Worm (Caenorhabditis elegans) whole organism, young adult: ENCODE results near the gene mat-2.
A peak's percentile ranks its signal among the peaks of the same experiment; 100 is the strongest.

ENCODE experiments used
- B0336.3 ChIP-seq: fragments of 200-800 bp; sonication (Bioruptor generic); IDR thresholded peaks from 2 replicates; pipeline ENCODE4 v1.3.6; 2022; ENCODE audit warnings: missing genetic modification characterization, missing compliant biosample characterization
- C17E4.6 ChIP-seq: fragments of 200-800 bp; sonication (Bioruptor generic); IDR thresholded peaks from 2 replicates; pipeline ENCODE4 v1.3.6; 2022; ENCODE audit warnings: missing genetic modification reagents, missing genetic modification characterization, missing compliant biosample characterization
- D2030.7 ChIP-seq: fragments of 200-800 bp; sonication (Bioruptor generic); IDR thresholded peaks from 2 replicates; pipeline ENCODE4 v1.3.6; 2022; ENCODE audit warnings: missing genetic modification reagents, missing genetic modification characterization, missing compliant biosample characterization
- F10E7.11 ChIP-seq: sonication (generic microtip); optimal IDR thresholded peaks from 2 replicates; lab custom pipeline; 2017; ENCODE audit warnings: mild to moderate bottlenecking, missing genetic modification characterization, moderate library complexity, missing compliant biosample characterization
- F49E8.2 ChIP-seq: sonication (generic microtip); optimal IDR thresholded peaks from 3 replicates; lab custom pipeline; 2017; ENCODE audit warnings: missing genetic modification characterization, mild to moderate bottlenecking, missing compliant biosample characterization, antibody characterized with exemption, moderate library complexity; ENCODE audit not compliant: insufficient read depth
- F55B11.4 ChIP-seq: sonication (generic microtip); optimal IDR thresholded peaks from 2 replicates; lab custom pipeline; 2016; ENCODE audit warnings: missing compliant biosample characterization, missing genetic modification characterization, borderline replicate concordance; ENCODE audit not compliant: insufficient read depth
- T07F8.4 ChIP-seq: sonication (generic microtip); optimal IDR thresholded peaks from 2 replicates; lab custom pipeline; 2016; ENCODE audit warnings: mild to moderate bottlenecking, missing genetic modification characterization, moderate library complexity, missing compliant biosample characterization
- Y95B8A.8 ChIP-seq: fragments of 200-800 bp; sonication (Bioruptor generic); IDR thresholded peaks from 2 replicates; pipeline ENCODE4 v1.3.6; 2022; ENCODE audit warnings: missing genetic modification reagents, missing genetic modification characterization, missing compliant biosample characterization
- akir-1 ChIP-seq: fragments of 200-800 bp; sonication (Bioruptor generic); optimal IDR thresholded peaks from 2 replicates; lab custom pipeline; 2018; ENCODE audit warnings: mild to moderate bottlenecking, missing genetic modification characterization, moderate library complexity, missing compliant biosample characterization
- attf-5 ChIP-seq: fragments of 200-800 bp; sonication (Bioruptor generic); optimal IDR thresholded peaks from 2 replicates; lab custom pipeline; 2018; ENCODE audit warnings: mild to moderate bottlenecking, missing genetic modification characterization, missing compliant biosample characterization
- attf-6 ChIP-seq: fragments of 200-800 bp; sonication (Bioruptor generic); IDR thresholded peaks from 2 replicates; pipeline ENCODE4 v1.3.6; 2022; ENCODE audit warnings: missing genetic modification reagents, missing genetic modification characterization, missing compliant biosample characterization
- ccch-3 ChIP-seq: fragments of 200-800 bp; sonication (Bioruptor generic); optimal IDR thresholded peaks from 2 replicates; lab custom pipeline; 2018; ENCODE audit warnings: mild to moderate bottlenecking, missing genetic modification characterization, missing compliant biosample characterization
- cebp-1 ChIP-seq, 2 experiments: fragments of 200-800 bp in 1 of 2; sonication (Bioruptor generic) in 1 of 2; sonication (generic microtip) in 1 of 2; IDR thresholded peaks in 1 of 2; optimal IDR thresholded peaks in 1 of 2; 2 replicates each; pipeline versions ENCODE4 v1.3.6 to Lab custom; 2017 to 2022; ENCODE audit warnings: missing compliant biosample characterization in 2 of 2, missing genetic modification characterization in 2 of 2, mild to moderate bottlenecking in 1 of 2, missing genetic modification reagents in 1 of 2, moderate library complexity in 1 of 2
- ceh-58 ChIP-seq: fragments of 200-800 bp; sonication (Bioruptor generic); IDR thresholded peaks from 2 replicates; pipeline ENCODE4 v1.3.6; 2022; ENCODE audit warnings: missing genetic modification characterization, missing compliant biosample characterization
- chd-7 ChIP-seq: sonication (generic microtip); optimal IDR thresholded peaks from 2 replicates; lab custom pipeline; 2016; ENCODE audit warnings: mild to moderate bottlenecking, missing genetic modification characterization, moderate library complexity, missing compliant biosample characterization
- fkh-3 ChIP-seq: sonication (generic microtip); optimal IDR thresholded peaks from 2 replicates; lab custom pipeline; 2016; ENCODE audit warnings: mild to moderate bottlenecking, missing genetic modification characterization, missing compliant biosample characterization
- hlh-12 ChIP-seq: sonication (generic microtip); optimal IDR thresholded peaks from 2 replicates; lab custom pipeline; 2016; ENCODE audit warnings: missing genetic modification characterization, missing compliant biosample characterization
- let-526 ChIP-seq: fragments of 200-800 bp; sonication (Bioruptor generic); IDR thresholded peaks from 2 replicates; pipeline ENCODE4 v1.3.6; 2022; ENCODE audit warnings: missing genetic modification reagents, missing genetic modification characterization, missing compliant biosample characterization
- let-607 ChIP-seq, 2 experiments: fragments of 200-800 bp in 1 of 2; sonication (Bioruptor generic) in 1 of 2; sonication (generic microtip) in 1 of 2; optimal IDR thresholded peaks; 2 replicates each; lab custom pipeline; 2016 to 2018; ENCODE audit warnings: mild to moderate bottlenecking in 2 of 2, missing compliant biosample characterization in 2 of 2, missing genetic modification characterization in 2 of 2, moderate library complexity in 2 of 2, missing genotype in 1 of 2
- lin-26 ChIP-seq: fragments of 200-800 bp; sonication (Bioruptor generic); IDR thresholded peaks from 2 replicates; pipeline ENCODE4 v1.3.6; 2022; ENCODE audit warnings: missing genetic modification reagents, missing genetic modification characterization, missing compliant biosample characterization
- lin-35 ChIP-seq, 3 experiments: fragments of 150-350 bp in 2 of 3; sonication (generic microtip) in 1 of 3; optimal IDR thresholded peaks; 2 replicates each; lab custom pipeline; 2014 to 2018; ENCODE audit warnings: missing biosample characterization in 3 of 3, missing genetic modification characterization in 3 of 3, missing genetic modification reagents in 3 of 3
- lin-40 ChIP-seq: sonication (generic microtip); optimal IDR thresholded peaks from 2 replicates; lab custom pipeline; 2016; ENCODE audit warnings: missing genetic modification characterization, mild to moderate bottlenecking, missing compliant biosample characterization, missing genotype, missing genetic modification reagents
- lir-1 ChIP-seq: fragments of 200-800 bp; sonication (Bioruptor generic); conservative IDR thresholded peaks from 2 replicates; pipeline ENCODE4 v1.3.6; 2022; ENCODE audit warnings: missing genetic modification reagents, missing genetic modification characterization, missing compliant biosample characterization
- lsl-1 ChIP-seq: fragments of 200-800 bp; sonication (Bioruptor generic); optimal IDR thresholded peaks from 2 replicates; lab custom pipeline; 2018; ENCODE audit warnings: mild to moderate bottlenecking, missing genetic modification characterization, moderate library complexity, missing compliant biosample characterization
- madf-6 ChIP-seq: fragments of 200-800 bp; sonication (Bioruptor generic); IDR thresholded peaks from 2 replicates; pipeline ENCODE4 v1.3.6; 2022; ENCODE audit warnings: missing genetic modification reagents, missing genetic modification characterization, missing compliant biosample characterization
- madf-8 ChIP-seq: fragments of 200-800 bp; sonication (Bioruptor generic); conservative IDR thresholded peaks from 2 replicates; pipeline ENCODE4 v1.3.6; 2022; ENCODE audit warnings: missing genetic modification reagents, missing genetic modification characterization, missing compliant biosample characterization
- mes-4 ChIP-seq: sonication (generic microtip); optimal IDR thresholded peaks from 2 replicates; lab custom pipeline; 2016; ENCODE audit warnings: missing genotype, missing genetic modification characterization, missing compliant biosample characterization
- mxl-1 ChIP-seq: sonication (generic microtip); optimal IDR thresholded peaks from 2 replicates; lab custom pipeline; 2016; ENCODE audit warnings: missing genetic modification characterization, missing compliant biosample characterization
- nfya-1 ChIP-seq: sonication (generic microtip); optimal IDR thresholded peaks from 2 replicates; lab custom pipeline; 2017; ENCODE audit warnings: antibody characterized with exemption, missing compliant biosample characterization, missing genetic modification characterization, borderline replicate concordance; ENCODE audit not compliant: insufficient read depth
- nfyb-1 ChIP-seq: fragments of 200-800 bp; sonication (Bioruptor generic); IDR thresholded peaks from 2 replicates; pipeline ENCODE4 v1.3.6; 2022; ENCODE audit warnings: missing genetic modification reagents, missing genetic modification characterization, missing compliant biosample characterization
- nhr-27 ChIP-seq: fragments of 200-800 bp; sonication (Bioruptor generic); optimal IDR thresholded peaks from 2 replicates; lab custom pipeline; 2018; ENCODE audit warnings: mild to moderate bottlenecking, missing genetic modification characterization, moderate library complexity, missing compliant biosample characterization
- nhr-80 ChIP-seq: sonication (generic microtip); optimal IDR thresholded peaks from 2 replicates; lab custom pipeline; 2016; ENCODE audit warnings: missing genetic modification characterization, missing compliant biosample characterization
- pbrm-1 ChIP-seq: fragments of 200-800 bp; sonication (Bioruptor generic); IDR thresholded peaks from 2 replicates; pipeline ENCODE4 v1.3.6; 2022; ENCODE audit warnings: missing genetic modification reagents, missing genetic modification characterization, missing compliant biosample characterization
- rcor-1 ChIP-seq: fragments of 200-800 bp; sonication (Bioruptor generic); IDR thresholded peaks from 2 replicates; pipeline ENCODE4 v1.3.6; 2022; ENCODE audit warnings: missing genetic modification reagents, missing genetic modification characterization, missing compliant biosample characterization
- rec-8 ChIP-seq, 2 experiments: sonication (generic microtip); optimal IDR thresholded peaks; 2 replicates each; lab custom pipeline; 2016; ENCODE audit warnings: mild to moderate bottlenecking in 2 of 2, missing genetic modification characterization in 2 of 2, missing genetic modification reagents in 2 of 2, missing genotype in 2 of 2, missing biosample characterization in 1 of 2, missing compliant biosample characterization in 1 of 2, moderate library complexity in 1 of 2
- repo-1 ChIP-seq: sonication (generic microtip); optimal IDR thresholded peaks from 2 replicates; lab custom pipeline; 2017; ENCODE audit warnings: mild to moderate bottlenecking, missing genetic modification characterization, missing compliant biosample characterization
- sdz-38 ChIP-seq: sonication (generic microtip); optimal IDR thresholded peaks from 2 replicates; lab custom pipeline; 2016; ENCODE audit warnings: missing genotype, missing genetic modification characterization, missing compliant biosample characterization
- snpc-1.1 ChIP-seq: sonication (generic microtip); optimal IDR thresholded peaks from 2 replicates; lab custom pipeline; 2017; ENCODE audit warnings: missing genetic modification characterization, mild to moderate bottlenecking, missing compliant biosample characterization, antibody characterized with exemption, moderate library complexity, missing genotype, missing genetic modification reagents; ENCODE audit not compliant: insufficient read depth
- snpc-1.3 ChIP-seq: sonication (generic microtip); optimal IDR thresholded peaks from 2 replicates; lab custom pipeline; 2017; ENCODE audit warnings: missing genetic modification characterization, mild to moderate bottlenecking, missing compliant biosample characterization, antibody characterized with exemption, moderate library complexity, missing genotype, missing genetic modification reagents; ENCODE audit not compliant: insufficient read depth
- tbp1 ChIP-seq: fragments of 200-800 bp; sonication (Bioruptor generic); optimal IDR thresholded peaks from 2 replicates; lab custom pipeline; 2018; ENCODE audit warnings: mild to moderate bottlenecking, missing genetic modification characterization, missing compliant biosample characterization
- unc-62 ChIP-seq: fragments of 150-350 bp; optimal IDR thresholded peaks from 2 replicates; lab custom pipeline; 2014; ENCODE audit warnings: missing biosample characterization, missing genetic modification reagents, missing genetic modification characterization
- xnd-1 ChIP-seq: sonication (generic microtip); optimal IDR thresholded peaks from 2 replicates; lab custom pipeline; 2016; ENCODE audit warnings: missing genotype, missing genetic modification reagents, missing genetic modification characterization, missing compliant biosample characterization
- ztf-18 ChIP-seq: sonication (generic microtip); optimal IDR thresholded peaks from 2 replicates; lab custom pipeline; 2016; ENCODE audit warnings: missing genotype, mild to moderate bottlenecking, missing genetic modification characterization, missing compliant biosample characterization
- ztf-25 ChIP-seq: fragments of 200-800 bp; sonication (Bioruptor generic); IDR thresholded peaks from 2 replicates; pipeline ENCODE4 v1.3.6; 2022; ENCODE audit warnings: missing genetic modification reagents, missing genetic modification characterization, missing compliant biosample characterization
- ztf-28 ChIP-seq: fragments of 200-800 bp; sonication (Bioruptor generic); IDR thresholded peaks from 2 replicates; pipeline ENCODE4 v1.3.6; 2022; ENCODE audit warnings: missing genetic modification reagents, missing genetic modification characterization, missing compliant biosample characterization
- ztf-6 ChIP-seq: fragments of 200-800 bp; sonication (Bioruptor generic); IDR thresholded peaks from 2 replicates; pipeline ENCODE4 v1.3.6; 2022; ENCODE audit warnings: missing genetic modification reagents, missing genetic modification characterization, missing compliant biosample characterization

mat-2 gene

ce11 chrII:11157660-11158059, 45.1 kb downstream of the mat-2 start (continued):
- TF ChIP-seq snpc-1.1 (tag; lab: Kevin White, UChicago), result peak; percentile 19
- TF ChIP-seq let-526, result 0 out of 2 replicates have a peak, but pooled peaks have one; percentile 11
- TF ChIP-seq F10E7.11 (tag; lab: Kevin White, UChicago), result no peak
- 0 out of 2 replicates have a peak, but pooled peaks have one; percentile 51 for TF ChIP-seq ztf-28
- no peak for TF ChIP-seq cebp-1 (GFP tag; IDR thresholded peaks at IDR 0.05; lab: Robert Waterston, UW)
- TF ChIP-seq cebp-1 (tag; optimal IDR thresholded peaks at IDR 0.05; lab: Kevin White, UChicago), result peak; percentile 64
- TF ChIP-seq lsl-1 (GFP tag; lab: Kevin White, UChicago), result peak; percentile 47
- no peak for TF ChIP-seq sdz-38
- TF ChIP-seq ceh-58 (GFP tag; lab: Robert Waterston, UW), result no peak
- peak; percentile 3 for TF ChIP-seq fkh-3 (tag; lab: Kevin White, UChicago)
- 0 out of 2 replicates have a peak, but pooled peaks have one; percentile 22 for TF ChIP-seq attf-6 (GFP tag; lab: Robert Waterston, UW)
- TF ChIP-seq D2030.7 (GFP tag; lab: Robert Waterston, UW), result peak; percentile 59; the same call in 1 of the 2 replicates
- TF ChIP-seq mes-4 (tag; lab: Kevin White, UChicago), result peak; percentile 36
- peak; percentile 39 for TF ChIP-seq nhr-80 (tag; lab: Kevin White, UChicago)
- peak in 1 of 2 experiments; percentile 54 for TF ChIP-seq rec-8 (tag; optimal IDR thresholded peaks at IDR 0.05; lab: Kevin White, UChicago)
- TF ChIP-seq nhr-27 (tag; lab: Kevin White, UChicago), result no peak
- no peak for TF ChIP-seq nfya-1 (tag; lab: Kevin White, UChicago)
- peak; percentile 37; the same call in 1 of the 2 replicates for TF ChIP-seq B0336.3 (GFP tag; lab: Robert Waterston, UW)
- TF ChIP-seq madf-8 (GFP tag; lab: Robert Waterston, UW), result peak; percentile 19; the same call in 1 of the 2 replicates
- TF ChIP-seq lir-1 (GFP tag; lab: Robert Waterston, UW), result 0 out of 2 replicates have a peak, but pooled peaks have one; percentile 31
- no peak for TF ChIP-seq ccch-3 (GFP tag; lab: Kevin White, UChicago)
- TF ChIP-seq madf-6 (GFP tag; lab: Robert Waterston, UW), result peak; percentile 58
- TF ChIP-seq attf-5 (GFP tag; lab: Kevin White, UChicago), result peak; percentile 51
- TF ChIP-seq F49E8.2, result peak; percentile 32
- peak; percentile 98 for TF ChIP-seq tbp1
- peak; percentile 63 for TF ChIP-seq ztf-18 (tag; lab: Kevin White, UChicago)
- TF ChIP-seq repo-1, result no peak
- TF ChIP-seq mxl-1, result peak; percentile 82
- peak; percentile 72 for TF ChIP-seq pbrm-1 (GFP tag; lab: Robert Waterston, UW)
- peak in 1 of 3 experiments; percentile 19 for TF ChIP-seq lin-35 (GFP tag; optimal IDR thresholded peaks at IDR 0.05; lab: Kevin White, UChicago)
- peak; percentile 44 for TF ChIP-seq chd-7
- 0 out of 2 replicates have a peak, but pooled peaks have one; percentile 52 for TF ChIP-seq ztf-6
- peak; percentile 33 for TF ChIP-seq lin-40 (tag; lab: Kevin White, UChicago)
- 0 out of 2 replicates have a peak, but pooled peaks have one; percentile 47 for TF ChIP-seq Y95B8A.8 (GFP tag; lab: Robert Waterston, UW)
- no peak for TF ChIP-seq F55B11.4
- no peak for TF ChIP-seq xnd-1
- no peak for TF ChIP-seq unc-62 (GFP tag; lab: Kevin White, UChicago)
- TF ChIP-seq ztf-25 (GFP tag; lab: Robert Waterston, UW), result peak; percentile 89; the same call in 1 of the 2 replicates
- peak in 1 of 2 experiments; percentile 33 for TF ChIP-seq let-607 (tag; optimal IDR thresholded peaks at IDR 0.05; lab: Kevin White, UChicago)
- TF ChIP-seq snpc-1.3 (tag; lab: Kevin White, UChicago), result peak; percentile 58
- peak; percentile 51; the same call in 1 of the 2 replicates for TF ChIP-seq C17E4.6 (GFP tag; lab: Robert Waterston, UW)
- peak; percentile 84 for TF ChIP-seq lin-26 (GFP tag; lab: Robert Waterston, UW)
- peak; percentile 28 for TF ChIP-seq hlh-12 (tag; lab: Kevin White, UChicago)
- peak; percentile 10 for TF ChIP-seq T07F8.4 (tag; lab: Kevin White, UChicago)
- peak; percentile 56; the same call in 1 of the 2 replicates for TF ChIP-seq rcor-1 (GFP tag; lab: Robert Waterston, UW)
- TF ChIP-seq nfyb-1 (GFP tag; lab: Robert Waterston, UW), result peak; percentile 68
- TF ChIP-seq akir-1 (GFP tag; lab: Kevin White, UChicago), result no peak
